Worm (Caenorhabditis elegans): ENCODE results near the gene F16B12.1.

DNA sequence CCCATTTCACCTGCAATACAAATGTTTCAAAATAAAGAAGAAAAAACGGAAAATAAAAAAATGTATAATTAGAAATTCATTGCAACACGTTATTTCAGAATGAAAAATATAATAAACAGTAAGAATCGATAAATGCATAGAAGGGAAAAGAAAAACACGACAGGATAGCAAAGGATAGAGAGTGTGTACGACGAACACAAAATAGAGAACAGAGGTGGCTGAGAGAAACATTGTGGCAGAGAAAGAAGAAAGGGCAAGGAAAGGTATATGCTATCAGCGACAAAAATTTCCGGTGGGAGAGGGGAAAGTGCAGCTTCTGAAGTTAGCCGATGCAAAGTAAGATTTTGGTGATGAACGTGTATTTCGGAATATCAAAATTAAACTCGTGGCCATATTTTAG lies 40.6 kb downstream of the F16B12.1 start, which contains the start of gene F28H6.6:
- TF ChIP-seq ama-1 (optimal IDR thresholded peaks at IDR 0.05) = no peak
- no peak for TF ChIP-seq sea-1 (GFP tag; conservative IDR thresholded peaks at IDR 0.05)
- no peak for TF ChIP-seq tra-4 (tag; optimal IDR thresholded peaks at IDR 0.05)
- no peak for TF ChIP-seq ets-7 (tag; optimal IDR thresholded peaks at IDR 0.05)
- TF ChIP-seq F13C5.2 (tag; optimal IDR thresholded peaks at IDR 0.05) = no peak
- TF ChIP-seq flt-1 (GFP tag; IDR thresholded peaks at IDR 0.05) = no peak
- no peak for TF ChIP-seq tbx-37 (GFP tag; conservative IDR thresholded peaks at IDR 0.05)
